Worm (Caenorhabditis elegans) whole organism, early embryonic: ENCODE results near the gene F58A6.5.

Source experiments
- F13C5.2 ChIP-seq: sonication (generic microtip); optimal IDR thresholded peaks from 2 replicates; lab custom pipeline; 2017; ENCODE audit warnings: mild to moderate bottlenecking, missing genetic modification characterization, inconsistent platforms, missing compliant biosample characterization
- ama-1 ChIP-seq: fragments of 150-350 bp; optimal IDR thresholded peaks from 2 replicates; lab custom pipeline; 2014
- ets-7 ChIP-seq: sonication (generic microtip); optimal IDR thresholded peaks from 2 replicates; lab custom pipeline; 2016; ENCODE audit warnings: missing genotype, missing genetic modification characterization, missing compliant biosample characterization
- flt-1 ChIP-seq: fragments of 200-800 bp; sonication (Bioruptor generic); IDR thresholded peaks from 2 replicates; pipeline ENCODE4 v1.3.6; 2022; ENCODE audit warnings: missing genetic modification characterization, missing compliant biosample characterization
- hmbx-1 ChIP-seq: sonication (generic microtip); optimal IDR thresholded peaks from 2 replicates; lab custom pipeline; 2016; ENCODE audit warnings: mild to moderate bottlenecking, missing genetic modification characterization, missing compliant biosample characterization
- hnd-1 ChIP-seq: sonication (generic microtip); optimal IDR thresholded peaks from 2 replicates; lab custom pipeline; 2016; ENCODE audit warnings: missing genetic modification characterization, missing compliant biosample characterization
- scrt-1 ChIP-seq: fragments of 200-800 bp; sonication (Bioruptor generic); IDR thresholded peaks from 2 replicates; pipeline ENCODE4 v1.3.6; 2022; ENCODE audit warnings: missing genetic modification characterization, missing compliant biosample characterization
- tbx-37 ChIP-seq: fragments of 200-800 bp; sonication (Bioruptor generic); conservative IDR thresholded peaks from 2 replicates; pipeline ENCODE4 v1.3.6; 2022; ENCODE audit warnings: missing genetic modification reagents, missing genetic modification characterization, missing compliant biosample characterization
- tra-4 ChIP-seq: sonication (generic microtip); optimal IDR thresholded peaks from 2 replicates; lab custom pipeline; 2017; ENCODE audit warnings: missing genetic modification characterization, missing compliant biosample characterization

DNA sequence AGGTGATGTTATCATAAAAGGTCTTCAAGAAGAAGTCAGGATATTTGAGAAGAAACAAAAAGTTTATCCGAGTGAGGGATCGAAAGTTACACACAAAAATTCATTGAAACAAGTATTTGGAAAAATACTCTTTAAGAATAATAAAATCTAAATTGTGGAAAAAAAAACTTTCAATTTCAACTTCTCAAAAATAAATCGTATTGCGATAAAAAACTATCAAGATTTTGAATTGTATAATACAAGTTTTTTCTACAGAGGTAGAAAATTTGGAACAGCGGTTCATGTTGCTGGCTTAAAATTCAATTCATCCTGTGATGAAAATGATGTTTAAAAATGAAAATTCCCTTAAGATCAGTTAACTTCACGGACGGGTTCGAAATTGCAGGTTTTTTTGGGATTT lies 36.2 kb downstream of the F58A6.5 start, which contains the start of gene F09C12.8:
- TF ChIP-seq flt-1 (GFP tag; lab: Robert Waterston, UW) (no peak), F13C5.2 (tag; lab: Kevin White, UChicago) (no peak), hnd-1 (tag; lab: Kevin White, UChicago) (no peak), ets-7 (tag; lab: Kevin White, UChicago) (no peak), scrt-1 (GFP tag; lab: Robert Waterston, UW) (no peak), ama-1 (lab: Kevin White, UChicago) (no peak), tra-4 (no peak), tbx-37 (GFP tag; lab: Robert Waterston, UW) (no peak), hmbx-1 (no peak)
